Fruit fly (Drosophila melanogaster) whole organism, wandering third instar larva: Measurements from ENCODE around the gene CG7215.
A peak's percentile ranks its signal among the peaks of the same experiment; 100 is the strongest.

Experiments used
- Abd-B ChIP-seq: fragments of >200 bp; optimal IDR thresholded peaks from 2 replicates; lab custom pipeline; 2017; ENCODE audit warnings: missing biosample characterization, missing genetic modification characterization
- CG9705 ChIP-seq: fragments of 200-800 bp; sonication (Bioruptor generic); optimal IDR thresholded peaks from 2 replicates; lab custom pipeline; 2018; ENCODE audit warnings: missing biosample characterization, mild to moderate bottlenecking, missing genetic modification characterization
- CrebA ChIP-seq: fragments of 200-800 bp; sonication (Bioruptor generic); optimal IDR thresholded peaks from 2 replicates; lab custom pipeline; 2016; ENCODE audit warnings: missing biosample characterization, mild to moderate bottlenecking, missing genetic modification characterization, borderline replicate concordance
- Dfd ChIP-seq: fragments of >200 bp; optimal IDR thresholded peaks from 2 replicates; lab custom pipeline; 2017; ENCODE audit warnings: missing biosample characterization, missing genetic modification characterization
- HLH106 ChIP-seq: fragments of 200-800 bp; optimal IDR thresholded peaks from 3 replicates; lab custom pipeline; 2019; ENCODE audit warnings: missing biosample characterization, mild to moderate bottlenecking, missing genetic modification characterization, moderate library complexity
- Hnf4 ChIP-seq: fragments of 200-800 bp; sonication (Bioruptor generic); optimal IDR thresholded peaks from 2 replicates; lab custom pipeline; 2016; ENCODE audit warnings: missing biosample characterization, mild to moderate bottlenecking, missing genetic modification characterization
- Hr78 ChIP-seq: fragments of >200 bp; optimal IDR thresholded peaks from 2 replicates; lab custom pipeline; 2017; ENCODE audit warnings: missing biosample characterization, missing genetic modification characterization
- Hr83 ChIP-seq: fragments of 200-300 bp; sonication (Bioruptor generic); optimal IDR thresholded peaks from 2 replicates; lab custom pipeline; 2016; ENCODE audit warnings: missing biosample characterization, mild to moderate bottlenecking, missing genetic modification characterization, moderate library complexity; ENCODE audit not compliant: poor library complexity, severe bottlenecking
- Jra ChIP-seq: sonication (Bioruptor generic); optimal IDR thresholded peaks from 2 replicates; lab custom pipeline; 2016; ENCODE audit warnings: missing biosample characterization, missing genetic modification characterization
- Mio ChIP-seq: sonication (Bioruptor generic); optimal IDR thresholded peaks from 2 replicates; lab custom pipeline; 2016; ENCODE audit warnings: missing biosample characterization, missing genetic modification characterization
- Myc ChIP-seq: fragments of >200 bp; optimal IDR thresholded peaks from 2 replicates; lab custom pipeline; 2017
- OdsH ChIP-seq: fragments of 200-800 bp; sonication (Bioruptor generic); optimal IDR thresholded peaks from 2 replicates; lab custom pipeline; 2016; ENCODE audit warnings: missing biosample characterization, mild to moderate bottlenecking, missing genetic modification characterization
- Rel ChIP-seq, 2 experiments: fragments of 200-800 bp; sonication (Bioruptor generic) in 1 of 2; optimal IDR thresholded peaks; 2 replicates in 1 of 2; 3 replicates in 1 of 2; lab custom pipeline; 2016 to 2019; ENCODE audit warnings: mild to moderate bottlenecking in 2 of 2, missing biosample characterization in 2 of 2, missing genetic modification characterization in 2 of 2, moderate library complexity in 1 of 2
- Sp1 ChIP-seq: fragments of 200-800 bp; sonication (Bioruptor generic); optimal IDR thresholded peaks from 3 replicates; lab custom pipeline; 2019; ENCODE audit warnings: missing biosample characterization, mild to moderate bottlenecking, missing genetic modification characterization, moderate library complexity
- Vsx2 ChIP-seq: fragments of 200-300, 225-300 bp; sonication (Bioruptor generic); optimal IDR thresholded peaks from 2 replicates; lab custom pipeline; 2018; ENCODE audit warnings: missing biosample characterization, missing genetic modification characterization; ENCODE audit not compliant: partially characterized antibody
- br ChIP-seq: fragments of 200-800 bp; sonication (Bioruptor generic); optimal IDR thresholded peaks from 2 replicates; lab custom pipeline; 2016; ENCODE audit warnings: missing biosample characterization, missing genetic modification characterization
- dl ChIP-seq, 2 experiments: fragments of 175-275, 200-275 bp in 1 of 2; fragments of 200-275 bp in 1 of 2; sonication (Bioruptor generic); optimal IDR thresholded peaks; lab custom pipeline; 2018; ENCODE audit warnings: mild to moderate bottlenecking in 2 of 2, missing biosample characterization in 2 of 2, missing genetic modification characterization in 2 of 2, moderate library complexity in 2 of 2; ENCODE audit not compliant: partially characterized antibody in 2 of 2, insufficient read depth in 1 of 2
- dsf ChIP-seq: sonication (Bioruptor generic); optimal IDR thresholded peaks from 2 replicates; lab custom pipeline; 2016; ENCODE audit warnings: missing biosample characterization, missing genetic modification characterization, borderline replicate concordance
- ey ChIP-seq: fragments of 200-800 bp; sonication (Bioruptor generic); optimal IDR thresholded peaks from 2 replicates; lab custom pipeline; 2016; ENCODE audit warnings: missing biosample characterization, missing genetic modification characterization
- foxo ChIP-seq, 2 experiments: fragments of 200-800 bp; sonication (Bioruptor generic); optimal IDR thresholded peaks; 2 replicates in 1 of 2; 3 replicates in 1 of 2; lab custom pipeline; 2016 to 2017; ENCODE audit warnings: missing biosample characterization in 2 of 2, missing genetic modification characterization in 2 of 2
- fru ChIP-seq: fragments of 200-800 bp; sonication (Bioruptor generic); optimal IDR thresholded peaks from 3 replicates; lab custom pipeline; 2016; ENCODE audit warnings: missing biosample characterization, mild to moderate bottlenecking, missing genetic modification characterization
- h ChIP-seq: fragments of 200-800 bp; sonication (Bioruptor generic); optimal IDR thresholded peaks from 3 replicates; lab custom pipeline; 2016; ENCODE audit warnings: missing biosample characterization, mild to moderate bottlenecking, missing genetic modification characterization
- lola ChIP-seq: fragments of >200 bp; optimal IDR thresholded peaks from 2 replicates; lab custom pipeline; 2017; ENCODE audit warnings: missing biosample characterization, missing genetic modification characterization
- pan ChIP-seq: fragments of >200 bp; optimal IDR thresholded peaks from 2 replicates; lab custom pipeline; 2017
- psq ChIP-seq: fragments of 200-800 bp; sonication (Bioruptor generic); optimal IDR thresholded peaks from 3 replicates; lab custom pipeline; 2017; ENCODE audit warnings: missing biosample characterization, mild to moderate bottlenecking, missing genetic modification characterization, moderate library complexity
- rgr ChIP-seq: fragments of 200-800 bp; sonication (Bioruptor generic); optimal IDR thresholded peaks from 3 replicates; lab custom pipeline; 2016; ENCODE audit warnings: missing biosample characterization, mild to moderate bottlenecking, missing genetic modification characterization
- sv ChIP-seq: fragments of 200-800 bp; sonication (Bioruptor generic); optimal IDR thresholded peaks from 3 replicates; lab custom pipeline; 2016; ENCODE audit warnings: missing biosample characterization, missing genetic modification characterization
- woc ChIP-seq: sonication (Bioruptor generic); optimal IDR thresholded peaks from 2 replicates; lab custom pipeline; 2016; ENCODE audit warnings: missing biosample characterization, mild to moderate bottlenecking, missing genetic modification characterization

The CG7215 gene

DNA sequence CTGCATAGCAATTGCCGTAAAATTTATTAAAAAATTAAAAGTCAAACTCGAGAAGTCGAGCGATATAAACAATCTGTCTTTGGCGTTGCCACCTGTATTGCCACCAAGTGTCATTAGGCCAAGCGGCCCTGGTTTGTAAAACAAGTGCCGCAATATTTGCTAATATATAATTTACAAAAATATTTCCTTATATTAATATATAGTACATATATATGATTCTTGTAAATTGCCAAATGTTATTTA is at the start of gene CG7215, which contains the start of gene Prx5:
Gene CG7215, minus strand, starts transcription at position 101 of the 243 bp plus-strand sequence.
Gene Prx5, minus strand, starts transcription at position 101 of the 243 bp plus-strand sequence.
- no peak for TF ChIP-seq pan (lab: Kevin White, UChicago)
- no peak for TF ChIP-seq Hr78 (GFP tag; lab: Kevin White, UChicago)
- TF ChIP-seq foxo (GFP tag; optimal IDR thresholded peaks at IDR 0.05; lab: Kevin White, UChicago), result no peak
- no peak for TF ChIP-seq Hr83
- no peak for TF ChIP-seq Hnf4 (GFP tag; lab: Kevin White, UChicago)
- no peak for TF ChIP-seq Sp1

DNA sequence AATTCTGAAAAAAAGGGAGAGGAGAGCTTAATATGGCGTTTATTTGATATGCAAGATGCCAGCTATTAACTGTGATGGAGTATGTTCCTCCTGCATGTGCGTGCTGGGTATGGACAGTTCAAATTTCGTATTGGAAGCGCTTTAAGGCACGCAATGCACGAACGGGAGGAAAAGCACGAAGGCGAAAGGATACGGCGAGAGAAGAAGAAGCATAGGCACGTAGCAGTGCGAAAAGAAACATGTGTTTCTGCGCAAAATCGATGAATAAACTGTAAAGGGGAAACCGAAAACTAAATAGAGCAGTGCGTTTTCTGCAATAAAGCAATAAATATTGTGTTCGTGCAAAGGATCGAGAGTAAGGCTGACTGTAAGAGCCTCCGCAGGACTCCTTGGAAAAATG is 48.8 kb upstream of the CG7215 start, which contains the start of gene CG14314:
Gene CG14314, plus strand, starts transcription at position 243 of the 400 bp plus-strand sequence.
- no peak for TF ChIP-seq OdsH
- TF ChIP-seq ey (GFP tag; lab: Kevin White, UChicago), result no peak
- TF ChIP-seq HLH106, result no peak
- TF ChIP-seq CG9705 (GFP tag; lab: Kevin White, UChicago), result no peak
- no peak for TF ChIP-seq sv
- TF ChIP-seq Abd-B (GFP tag; lab: Kevin White, UChicago), result no peak
- no peak for TF ChIP-seq woc (GFP tag; lab: Kevin White, UChicago)
- TF ChIP-seq Myc (lab: Kevin White, UChicago), result no peak
- TF ChIP-seq Dfd (GFP tag; lab: Kevin White, UChicago), result no peak
- TF ChIP-seq fru (GFP tag; lab: Kevin White, UChicago), result no peak
- no peak for TF ChIP-seq Hr78 (GFP tag; lab: Kevin White, UChicago)

DNA sequence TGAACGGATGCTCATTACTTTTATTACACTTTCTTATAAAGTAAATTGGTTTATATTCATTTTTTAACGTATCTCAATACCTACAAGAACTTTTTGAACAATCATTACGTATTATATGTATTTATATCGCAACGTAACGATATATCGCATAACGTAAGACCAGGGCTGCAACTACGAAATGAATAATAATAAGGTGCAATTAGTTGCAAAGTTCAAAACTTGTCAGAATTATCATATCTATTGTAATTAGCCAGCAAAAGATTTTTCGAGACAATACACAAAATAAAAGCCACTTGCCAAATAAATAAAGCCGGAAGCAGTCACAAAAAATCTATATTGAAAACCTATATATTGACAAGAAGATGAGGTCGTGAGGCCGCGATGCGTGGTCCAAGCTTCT is 48.2 kb upstream of the CG7215 start:
- TF ChIP-seq ey (GFP tag; lab: Kevin White, UChicago) (peak; percentile 53), psq (GFP tag; lab: Kevin White, UChicago) (peak; percentile 1), br (GFP tag; lab: Kevin White, UChicago) (peak; percentile 35), dl (GFP tag; optimal IDR thresholded peaks at IDR 0.05; lab: Kevin White, UChicago; ENCODE audit: insufficient read depth in 1 of 2, partially characterized antibody in 2 of 2) (no peak), h (peak; percentile 55), Hr83 (peak; percentile 24), Vsx2 (GFP tag; lab: Kevin White, UChicago) (no peak), fru (GFP tag; lab: Kevin White, UChicago) (peak; percentile 23), dsf (GFP tag; lab: Kevin White, UChicago) (peak; percentile 3), foxo (GFP tag; optimal IDR thresholded peaks at IDR 0.05; lab: Kevin White, UChicago) (peak in 1 of 2 experiments; percentile 51), woc (GFP tag; lab: Kevin White, UChicago) (peak; percentile 35), rgr (peak; percentile 47), lola (GFP tag; lab: Kevin White, UChicago) (no peak), sv (peak; percentile 12), Jra (GFP tag; lab: Kevin White, UChicago) (peak; percentile 4)

DNA sequence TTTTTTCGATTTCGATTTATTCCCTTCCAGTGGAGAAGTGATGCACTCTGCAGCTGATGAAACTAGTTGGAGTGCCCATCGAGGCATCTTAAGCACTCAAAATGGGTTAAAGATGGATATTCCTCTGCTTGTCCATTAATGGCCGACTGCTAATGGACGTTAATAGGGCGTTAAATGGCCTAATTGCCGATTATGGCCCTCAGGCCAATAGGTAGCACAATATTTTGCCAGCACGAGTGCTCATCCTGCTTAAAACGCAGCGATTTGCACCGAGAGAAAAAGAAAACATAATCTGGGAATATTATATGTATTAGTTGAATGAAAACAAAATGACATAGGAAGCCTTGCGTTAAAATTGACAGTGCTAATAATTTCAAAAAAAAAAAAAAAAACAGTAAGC is 41.4 kb upstream of the CG7215 start, which contains the start of gene CG44158:
Gene CG44158, plus strand, starts transcription at position 301 of the 400 bp plus-strand sequence.
- TF ChIP-seq Jra (GFP tag; lab: Kevin White, UChicago), result no peak
- no peak for TF ChIP-seq CrebA (GFP tag; lab: Kevin White, UChicago)
- TF ChIP-seq lola (GFP tag; lab: Kevin White, UChicago), result no peak
- no peak for TF ChIP-seq Mio (GFP tag; lab: Kevin White, UChicago)
- no peak for TF ChIP-seq Rel (GFP tag; optimal IDR thresholded peaks at IDR 0.05; lab: Kevin White, UChicago)
- no peak for TF ChIP-seq Rel (tag; optimal IDR thresholded peaks at IDR 0.05; lab: Kevin White, UChicago)
- TF ChIP-seq Vsx2 (GFP tag; lab: Kevin White, UChicago), result no peak
- no peak for TF ChIP-seq Dfd (GFP tag; lab: Kevin White, UChicago)

DNA sequence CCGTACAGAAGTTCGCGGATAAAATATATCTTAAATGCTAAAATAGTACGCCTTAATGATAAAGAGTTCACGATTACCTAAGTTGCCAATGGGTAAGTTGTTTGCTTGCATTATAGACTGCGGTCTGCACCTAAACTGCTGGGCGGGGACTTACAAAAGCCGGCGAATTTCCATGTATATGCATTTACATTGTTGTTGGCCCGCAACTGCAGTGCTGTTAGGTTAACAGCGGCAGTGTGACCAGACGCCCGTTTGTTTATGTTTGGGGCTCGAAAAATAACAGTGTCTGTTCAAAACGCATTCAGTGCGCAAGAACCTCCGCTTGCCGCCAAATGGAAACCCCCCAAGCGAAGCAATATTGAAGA is 32.8 kb upstream of the CG7215 start:
- TF ChIP-seq Myc (lab: Kevin White, UChicago), result no peak
- no peak for TF ChIP-seq Rel (GFP tag; optimal IDR thresholded peaks at IDR 0.05; lab: Kevin White, UChicago)
- TF ChIP-seq Rel (tag; optimal IDR thresholded peaks at IDR 0.05; lab: Kevin White, UChicago), result peak; percentile 80

DNA sequence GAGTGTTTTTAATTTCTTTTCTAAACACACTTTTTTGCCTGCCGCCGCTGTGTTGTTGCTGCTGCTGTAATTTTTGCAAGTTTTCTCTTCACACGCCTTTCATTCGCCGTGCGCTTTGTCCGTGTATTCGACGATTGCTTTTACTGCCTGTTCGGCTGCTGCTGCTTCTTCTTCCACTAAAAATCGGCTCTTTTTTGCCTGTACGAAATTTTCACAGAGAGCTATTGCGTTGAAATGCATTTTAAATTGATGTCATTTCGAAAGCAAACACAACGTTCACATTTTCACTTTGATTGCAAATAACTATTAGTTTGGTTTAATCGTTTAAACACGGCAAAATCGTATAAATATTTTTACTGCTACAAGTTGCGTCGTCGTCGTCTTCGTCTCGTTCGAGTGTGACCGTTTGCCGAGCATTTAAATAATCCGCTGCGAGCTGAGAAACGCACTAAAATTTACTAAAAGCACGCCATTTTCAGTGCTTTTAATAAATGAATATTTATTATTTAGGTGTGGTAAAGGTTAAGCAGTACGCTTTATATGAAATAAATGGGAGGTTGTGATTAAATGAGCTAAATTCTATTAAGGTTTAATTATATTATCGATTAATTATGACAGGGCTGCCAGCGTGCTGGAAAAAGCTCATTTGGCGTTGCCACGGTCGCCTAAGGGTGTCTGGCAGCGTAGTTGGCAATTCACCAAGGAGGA is 32.3 kb upstream of the CG7215 start, which contains the start of the genes Ssdp and CG7985:
Gene Ssdp, minus strand, starts transcription at position 419 of the 708 bp plus-strand sequence.
Gene CG7985, plus strand, starts transcription at position 681 of the 708 bp plus-strand sequence.
- TF ChIP-seq psq (GFP tag; lab: Kevin White, UChicago) (peak; percentile 97), Vsx2 (GFP tag; lab: Kevin White, UChicago) (peak; percentile 11), h (peak; percentile 31), Hr78 (GFP tag; lab: Kevin White, UChicago) (no peak), woc (GFP tag; lab: Kevin White, UChicago) (peak; percentile 2), br (GFP tag; lab: Kevin White, UChicago) (peak; percentile 3), fru (GFP tag; lab: Kevin White, UChicago) (no peak)
